Worm (Caenorhabditis elegans) whole organism, L4/young adult: ENCODE results near the gene F47D2.11.
"Not testable (repeated sequence)": the region's sequence is repeated elsewhere in the genome, so short reads cannot be mapped to it uniquely, and the experiment has no call there.

Source experiments
- W03F9.2 ChIP-seq: fragments of 150-350 bp; optimal IDR thresholded peaks from 2 replicates; lab custom pipeline; 2014; ENCODE audit warnings: missing biosample characterization, missing genetic modification characterization
- dao-5 ChIP-seq: sonication (generic microtip); optimal IDR thresholded peaks from 2 replicates; lab custom pipeline; 2016; ENCODE audit warnings: missing genotype, missing genetic modification characterization, moderate library complexity, missing compliant biosample characterization
- him-1 ChIP-seq: sonication (generic microtip); optimal IDR thresholded peaks from 2 replicates; lab custom pipeline; 2016; ENCODE audit warnings: missing genotype, missing genetic modification reagents, missing genetic modification characterization, missing compliant biosample characterization

Gene F47D2.11

DNA sequence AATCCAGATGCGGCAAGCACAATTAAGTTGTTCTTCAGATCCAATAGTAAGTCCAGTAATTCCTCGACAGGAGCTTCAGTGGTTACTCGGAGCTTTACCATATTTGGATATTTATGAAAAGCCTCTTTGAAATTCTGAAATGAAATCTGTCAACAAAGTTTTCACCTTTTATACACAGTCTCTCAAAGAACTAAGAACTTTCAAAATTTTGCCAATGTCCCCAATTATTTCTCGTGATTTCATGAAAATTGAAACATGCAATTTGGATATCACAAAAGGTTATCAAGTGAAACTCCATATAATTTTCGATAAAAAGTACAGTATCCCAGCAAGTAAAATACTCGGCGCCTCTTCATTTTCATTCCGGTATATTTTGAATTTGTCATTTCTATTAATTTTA is at the start of gene F47D2.11:
Gene F47D2.11, minus strand, starts transcription at position 101 of the 400 bp plus-strand sequence.
- TF ChIP-seq dao-5 (tag; lab: Kevin White, UChicago) (no peak), W03F9.2 (no peak), him-1 (no peak)

DNA sequence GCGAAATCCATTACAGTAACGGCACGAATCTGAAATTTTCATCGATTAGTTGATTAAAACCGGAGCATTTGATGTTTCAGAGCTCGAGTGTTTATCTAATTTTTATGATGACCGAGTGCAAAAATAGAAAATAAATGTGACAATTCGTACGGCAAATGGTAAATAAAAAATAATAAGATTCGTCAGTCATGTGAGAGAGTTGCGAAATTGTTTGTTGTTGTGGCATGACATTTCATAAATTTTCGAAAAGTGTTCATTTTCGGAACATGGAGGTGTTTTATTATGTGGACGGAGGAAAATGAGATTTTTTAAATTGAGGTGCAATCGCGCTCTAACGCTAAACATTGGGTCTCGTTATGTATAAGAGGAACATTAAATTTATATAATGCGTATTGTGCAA is 45.9 kb upstream of the F47D2.11 start:
- TF ChIP-seq him-1 (no peak), dao-5 (tag; lab: Kevin White, UChicago) (no peak), W03F9.2 (no peak)

DNA sequence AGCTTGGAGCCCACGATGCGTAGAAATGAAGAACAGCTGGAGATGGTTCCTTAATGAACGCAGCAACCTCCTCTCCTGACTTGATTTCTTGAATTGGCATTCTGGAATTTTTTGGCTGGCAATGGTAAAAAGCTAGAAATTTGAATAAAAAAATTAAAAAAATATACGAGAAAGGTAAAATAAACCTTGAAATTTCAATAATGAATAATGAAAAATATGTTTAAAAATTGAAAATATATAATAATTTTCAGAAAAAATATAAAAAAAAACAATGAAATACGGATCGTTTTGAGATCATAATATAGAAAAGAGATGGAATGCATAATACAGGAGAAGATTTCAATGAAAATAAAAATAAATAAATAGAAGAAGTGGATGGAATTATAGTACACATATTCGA is 45.4 kb upstream of the F47D2.11 start, which contains the start of gene glrx-3:
Gene glrx-3, minus strand, starts transcription at position 101 of the 400 bp plus-strand sequence.
- no peak for TF ChIP-seq W03F9.2
- no peak for TF ChIP-seq dao-5 (tag; lab: Kevin White, UChicago)
- no peak for TF ChIP-seq him-1

DNA sequence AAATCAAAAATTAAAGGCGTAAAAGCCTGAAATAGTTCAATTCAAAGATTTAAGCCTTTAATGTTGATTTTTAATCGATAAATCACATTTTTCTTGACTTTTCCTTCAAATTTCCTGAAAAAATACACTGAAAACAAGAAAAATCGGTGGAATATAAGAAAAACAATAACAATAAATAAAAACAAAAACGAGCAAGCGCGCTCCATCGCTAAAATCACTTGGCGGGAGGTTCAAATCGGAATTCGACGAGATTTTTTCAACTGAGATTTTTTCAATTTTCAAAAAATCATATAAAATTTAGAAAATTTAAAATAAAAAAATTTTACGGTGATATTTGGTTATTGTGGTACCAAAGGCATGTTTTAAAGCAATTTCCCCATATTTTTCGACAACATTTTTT is 43.7 kb upstream of the F47D2.11 start:
- no peak for TF ChIP-seq W03F9.2
- no peak for TF ChIP-seq him-1
- no peak for TF ChIP-seq dao-5 (tag; lab: Kevin White, UChicago)

DNA sequence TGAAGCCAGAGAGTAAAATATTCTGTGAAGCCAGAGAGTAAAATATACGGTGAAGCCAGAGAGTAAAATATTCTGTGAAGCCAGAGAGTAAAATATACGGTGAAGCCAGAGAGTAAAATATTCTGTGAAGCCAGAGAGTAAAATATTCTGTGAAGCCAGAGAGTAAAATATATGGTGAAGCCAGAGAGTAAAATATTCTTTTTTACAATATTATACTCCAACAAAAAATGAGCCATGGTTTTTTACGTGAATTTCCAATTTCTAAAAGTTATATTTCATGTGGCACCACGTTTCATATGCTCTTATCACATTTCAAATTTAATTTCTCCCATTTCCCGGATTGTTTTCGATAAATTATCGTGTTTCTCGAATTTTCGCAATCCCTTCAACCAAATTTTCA is 40.6 kb upstream of the F47D2.11 start, which contains the start of gene irld-1:
Gene irld-1, plus strand, starts transcription at position 301 of the 400 bp plus-strand sequence.
- not testable (repeated sequence) for TF ChIP-seq dao-5 (tag; lab: Kevin White, UChicago); him-1; W03F9.2

DNA sequence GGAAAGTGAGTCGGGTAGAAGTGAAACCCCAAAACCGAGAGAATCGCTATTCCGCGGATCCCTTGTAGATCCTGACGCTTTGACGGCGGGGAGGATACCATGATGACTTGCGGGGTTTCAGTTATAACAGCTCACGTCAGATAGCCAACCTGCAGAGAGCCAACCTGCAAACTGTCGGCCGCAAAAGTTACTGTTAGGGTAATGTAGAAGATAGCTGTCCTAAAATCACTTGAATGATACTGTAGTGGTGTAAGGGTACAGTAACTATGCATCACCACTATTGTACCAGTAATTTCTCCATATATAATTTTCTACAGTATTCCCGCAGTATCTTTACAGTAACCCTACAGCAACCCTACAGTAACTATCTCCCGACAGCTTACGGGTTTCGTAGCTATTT is 36.6 kb upstream of the F47D2.11 start, which contains the start of gene oac-12:
Gene oac-12, minus strand, starts transcription at position 101 of the 400 bp plus-strand sequence.
- no peak for TF ChIP-seq him-1
- no peak for TF ChIP-seq W03F9.2
- no peak for TF ChIP-seq dao-5 (tag; lab: Kevin White, UChicago)

DNA sequence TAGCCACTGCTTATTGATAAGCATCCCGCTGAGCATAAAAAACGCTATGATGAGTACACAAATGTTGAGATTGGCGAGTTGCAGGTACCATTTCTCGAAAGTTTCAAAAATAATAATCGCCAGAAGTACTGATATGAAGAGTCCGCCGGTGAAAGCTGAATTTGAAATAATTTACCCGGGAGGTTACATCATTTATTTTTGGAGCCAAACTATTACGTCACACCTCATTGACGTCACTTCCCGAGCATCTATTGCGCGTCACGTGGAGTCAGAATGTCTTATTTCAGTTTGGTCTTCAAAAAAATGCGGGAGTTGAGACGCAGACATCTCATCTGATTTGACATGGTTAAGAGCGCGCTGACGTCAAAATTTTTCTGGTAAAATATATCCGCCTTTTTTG is 35.0 kb upstream of the F47D2.11 start:
- no peak for TF ChIP-seq him-1
- TF ChIP-seq dao-5 (tag; lab: Kevin White, UChicago), result no peak
- no peak for TF ChIP-seq W03F9.2

DNA sequence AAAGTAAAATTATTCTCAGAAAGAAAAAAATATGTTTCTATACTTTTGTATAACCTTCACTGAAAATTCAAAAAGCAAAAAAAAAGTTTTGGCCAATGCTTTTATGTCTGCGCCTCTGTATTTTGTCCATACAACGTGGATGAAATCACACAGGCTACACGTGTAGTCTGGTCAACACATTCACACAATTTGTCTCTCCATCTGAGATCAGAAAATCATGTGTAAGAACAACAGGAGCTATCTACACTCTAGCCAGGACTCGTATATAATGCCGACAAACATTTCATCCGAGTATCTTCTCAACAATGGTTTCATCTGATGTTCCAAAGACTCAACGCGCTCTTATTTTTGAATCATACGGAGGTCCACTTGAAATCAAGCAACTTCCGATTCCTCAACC is 31.0 kb upstream of the F47D2.11 start, which contains the start of gene D2063.1:
Gene D2063.1, plus strand, starts transcription at position 281 of the 400 bp plus-strand sequence.
- no peak for TF ChIP-seq dao-5 (tag; lab: Kevin White, UChicago)
- no peak for TF ChIP-seq him-1
- no peak for TF ChIP-seq W03F9.2

DNA sequence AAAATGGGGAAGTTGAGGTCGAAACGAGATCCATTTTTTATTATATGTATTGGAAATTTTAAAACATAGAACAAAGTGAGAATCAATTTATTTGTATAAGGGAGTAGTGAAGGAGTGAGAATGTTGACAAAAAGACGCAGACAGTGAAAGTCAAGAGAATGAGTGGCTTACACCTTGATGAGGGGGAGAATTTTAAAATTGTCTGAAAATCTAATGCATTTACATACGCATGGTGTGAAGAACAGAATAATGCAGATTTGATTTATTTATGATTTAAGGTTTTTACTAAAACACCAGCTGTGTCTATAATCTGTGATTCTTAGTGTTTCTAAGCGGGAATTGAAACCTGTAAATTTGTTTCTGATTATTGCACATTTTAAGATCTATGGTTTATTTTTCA is 29.6 kb upstream of the F47D2.11 start, which contains the start of gene nhr-125:
Gene nhr-125, minus strand, starts transcription at position 101 of the 400 bp plus-strand sequence.
- no peak for TF ChIP-seq W03F9.2

DNA sequence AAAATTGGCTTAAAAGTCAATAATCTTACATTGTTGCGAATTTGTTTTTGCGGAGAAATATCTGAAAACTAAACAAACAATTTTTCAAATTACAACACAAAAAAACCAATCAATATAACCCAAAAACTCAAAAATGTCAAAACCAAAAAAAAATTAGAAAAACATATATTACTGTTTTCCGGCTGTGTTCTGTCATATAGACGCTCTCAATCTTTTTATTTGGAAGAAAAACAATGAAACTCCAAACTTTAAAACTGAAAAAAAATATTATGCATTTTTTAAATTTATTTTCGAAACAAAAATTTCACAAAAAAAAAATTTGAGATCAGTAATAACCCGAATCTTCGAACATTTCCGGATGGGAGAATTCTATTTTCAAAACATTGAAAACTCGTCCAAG is 26.9 kb upstream of the F47D2.11 start, which contains the start of gene R02D1.2:
Gene R02D1.2, minus strand, starts transcription at position 101 of the 400 bp plus-strand sequence.
- TF ChIP-seq dao-5 (tag; lab: Kevin White, UChicago) (no peak), him-1 (no peak), W03F9.2 (no peak)

DNA sequence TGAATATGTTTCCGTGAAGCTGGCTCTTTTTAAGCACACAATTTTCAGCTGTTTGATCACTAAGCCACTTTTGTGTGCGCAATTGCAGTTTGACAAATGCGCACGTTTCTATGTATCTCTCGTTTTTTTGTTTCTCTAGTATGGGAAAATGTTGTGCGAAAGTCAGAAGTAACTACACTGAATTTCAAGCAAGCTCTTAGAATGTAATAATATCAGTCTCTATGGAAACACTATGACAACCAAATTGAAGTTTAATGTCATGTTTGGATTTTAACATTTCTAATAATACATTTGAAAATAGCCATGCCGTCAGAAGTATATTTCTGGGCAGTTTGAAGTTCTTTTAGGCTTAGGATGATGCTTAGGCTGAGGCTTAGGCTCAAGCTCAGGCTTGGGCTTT is 24.0 kb upstream of the F47D2.11 start, which contains the start of gene ZC132.9:
Gene ZC132.9, minus strand, starts transcription at position 101 of the 400 bp plus-strand sequence.
- TF ChIP-seq him-1, result no peak
- TF ChIP-seq W03F9.2, result no peak
- TF ChIP-seq dao-5 (tag; lab: Kevin White, UChicago), result no peak

DNA sequence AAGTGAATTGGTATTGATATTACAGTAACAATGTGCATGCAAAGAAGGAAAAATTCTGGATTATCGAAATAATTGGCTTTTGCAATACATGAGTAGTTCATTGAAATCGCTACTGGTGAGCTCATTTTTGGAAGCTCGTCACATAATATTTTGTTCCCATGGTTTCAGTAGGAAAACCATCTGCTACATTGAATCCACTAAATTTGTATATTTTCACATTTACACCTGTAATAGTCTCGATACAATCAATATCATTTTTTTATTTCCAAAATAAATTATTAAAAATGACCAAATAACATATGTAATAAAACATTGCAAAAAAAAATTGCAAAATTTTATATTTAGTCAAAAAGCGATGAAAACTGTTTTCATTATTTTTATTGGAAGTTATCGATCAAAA is 19.2 kb upstream of the F47D2.11 start, which contains the start of gene srh-192:
Gene srh-192, minus strand, starts transcription at position 101 of the 400 bp plus-strand sequence.
- TF ChIP-seq him-1, result no peak
- TF ChIP-seq dao-5 (tag; lab: Kevin White, UChicago), result no peak
- TF ChIP-seq W03F9.2, result no peak

DNA sequence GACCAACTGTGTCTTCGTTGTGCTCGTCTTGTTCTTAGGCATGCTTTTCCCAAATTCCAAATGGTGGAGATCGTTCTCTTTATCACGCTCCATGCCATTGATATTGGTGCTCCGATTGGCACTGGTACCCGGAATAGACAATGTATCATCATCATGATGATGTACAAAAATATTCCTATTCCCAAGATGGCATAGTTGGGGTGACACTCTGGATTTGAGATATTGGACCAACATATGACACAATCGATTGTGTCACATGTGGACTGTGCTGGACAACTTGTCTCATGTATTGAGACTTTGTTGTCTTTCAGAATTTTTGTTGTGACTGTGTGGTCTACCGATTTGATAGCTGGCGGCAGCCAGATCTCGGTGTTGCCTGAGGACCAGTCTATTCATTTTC is 8.4 kb upstream of the F47D2.11 start:
- no peak for TF ChIP-seq dao-5 (tag; lab: Kevin White, UChicago)
- no peak for TF ChIP-seq W03F9.2
- TF ChIP-seq him-1, result no peak

DNA sequence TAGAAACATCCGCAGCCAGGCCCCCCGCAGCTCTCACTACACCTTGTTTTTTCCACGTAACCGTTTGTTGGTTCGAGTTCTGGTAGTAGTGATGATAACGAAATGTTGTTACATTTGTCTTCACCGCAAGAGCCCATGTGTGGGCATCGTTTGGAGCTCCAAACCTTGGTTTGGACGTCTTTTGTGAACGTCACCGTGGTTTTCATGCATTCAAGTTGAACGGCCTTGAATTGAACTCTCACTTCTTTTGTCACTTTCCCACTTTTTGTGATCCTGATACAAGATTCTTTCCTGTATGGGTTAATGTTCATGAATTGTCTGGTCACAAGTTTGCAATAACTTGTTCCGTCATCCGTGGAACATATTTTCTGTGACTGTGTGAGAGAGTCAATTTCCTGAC is 8.0 kb upstream of the F47D2.11 start:
- TF ChIP-seq W03F9.2 (no peak), him-1 (no peak), dao-5 (tag; lab: Kevin White, UChicago) (no peak)

DNA sequence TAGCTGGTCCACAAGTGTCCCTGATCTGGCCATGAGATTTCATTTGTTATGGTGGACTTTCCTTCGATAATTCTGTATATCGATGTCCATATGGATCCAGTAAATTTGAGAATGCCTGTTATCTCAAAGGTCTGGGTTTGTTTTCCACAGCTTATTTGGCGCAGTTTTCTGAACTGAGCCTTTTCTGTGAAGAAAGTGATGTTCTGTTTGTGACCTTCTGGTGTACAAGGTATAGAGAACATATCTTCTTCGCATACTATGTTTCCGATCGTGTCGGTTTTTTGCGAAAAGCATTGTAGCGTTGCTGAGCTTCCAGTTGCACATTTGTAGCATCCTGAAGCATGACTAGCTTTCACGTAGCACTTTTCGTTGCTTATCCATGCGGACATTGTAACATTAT is 7.0 kb upstream of the F47D2.11 start:
- TF ChIP-seq W03F9.2 (no peak), him-1 (no peak), dao-5 (tag; lab: Kevin White, UChicago) (no peak)

DNA sequence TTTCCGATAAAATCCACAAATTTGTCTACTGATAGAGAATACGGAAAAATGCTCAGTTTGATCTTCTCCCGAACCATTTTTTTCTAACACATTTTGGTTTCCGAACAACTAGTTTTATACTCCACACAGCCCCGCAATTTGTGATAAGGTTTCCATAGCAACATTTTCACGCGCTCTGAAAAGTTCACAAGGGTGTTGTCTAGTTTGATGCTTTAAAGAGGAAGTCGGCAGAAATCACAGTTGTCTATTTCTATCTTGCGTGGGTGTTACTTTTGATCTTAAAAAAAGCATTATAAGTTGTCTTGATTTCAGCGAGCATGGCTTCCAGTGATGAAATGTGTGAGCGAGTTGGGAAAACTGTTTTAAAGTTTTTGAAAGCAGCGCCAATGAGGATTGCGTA is 3.9 kb upstream of the F47D2.11 start, which contains the start of gene ZC132.3:
Gene ZC132.3, minus strand, starts transcription at position 101 of the 400 bp plus-strand sequence.
- TF ChIP-seq dao-5 (tag; lab: Kevin White, UChicago), result no peak
- TF ChIP-seq W03F9.2, result no peak
- TF ChIP-seq him-1, result no peak
